Fruit fly (Drosophila melanogaster) whole organism, wandering third instar larva: ENCODE measurements around the gene CG10341.

ENCODE experiments used
- Abd-B ChIP-seq: fragments of >200 bp; optimal IDR thresholded peaks from 2 replicates; lab custom pipeline; 2017; ENCODE audit warnings: missing biosample characterization, missing genetic modification characterization
- CG32264 ChIP-seq: fragments of 200-800 bp; sonication (Bioruptor generic); optimal IDR thresholded peaks from 2 replicates; lab custom pipeline; 2016; ENCODE audit warnings: missing biosample characterization, missing genetic modification characterization
- CG9705 ChIP-seq: fragments of 200-800 bp; sonication (Bioruptor generic); optimal IDR thresholded peaks from 2 replicates; lab custom pipeline; 2018; ENCODE audit warnings: missing biosample characterization, mild to moderate bottlenecking, missing genetic modification characterization
- CrebA ChIP-seq: fragments of 200-800 bp; sonication (Bioruptor generic); optimal IDR thresholded peaks from 2 replicates; lab custom pipeline; 2016; ENCODE audit warnings: missing biosample characterization, mild to moderate bottlenecking, missing genetic modification characterization, borderline replicate concordance
- Dfd ChIP-seq: fragments of >200 bp; optimal IDR thresholded peaks from 2 replicates; lab custom pipeline; 2017; ENCODE audit warnings: missing biosample characterization, missing genetic modification characterization
- Dif ChIP-seq: fragments of 200-275, 200-300 bp; sonication (Bioruptor generic); optimal IDR thresholded peaks from 2 replicates; lab custom pipeline; 2018; ENCODE audit warnings: missing biosample characterization, missing genetic modification characterization; ENCODE audit not compliant: partially characterized antibody
- GATAd ChIP-seq: sonication (Bioruptor generic); optimal IDR thresholded peaks from 2 replicates; lab custom pipeline; 2016; ENCODE audit warnings: missing biosample characterization, missing genetic modification characterization
- Hr78 ChIP-seq: fragments of >200 bp; optimal IDR thresholded peaks from 2 replicates; lab custom pipeline; 2017; ENCODE audit warnings: missing biosample characterization, missing genetic modification characterization
- Hr83 ChIP-seq: fragments of 200-300 bp; sonication (Bioruptor generic); optimal IDR thresholded peaks from 2 replicates; lab custom pipeline; 2016; ENCODE audit warnings: missing biosample characterization, mild to moderate bottlenecking, missing genetic modification characterization, moderate library complexity; ENCODE audit not compliant: poor library complexity, severe bottlenecking
- Jra ChIP-seq: sonication (Bioruptor generic); optimal IDR thresholded peaks from 2 replicates; lab custom pipeline; 2016; ENCODE audit warnings: missing biosample characterization, missing genetic modification characterization
- Mio ChIP-seq: sonication (Bioruptor generic); optimal IDR thresholded peaks from 2 replicates; lab custom pipeline; 2016; ENCODE audit warnings: missing biosample characterization, missing genetic modification characterization
- N ChIP-seq: fragments of >200 bp; optimal IDR thresholded peaks from 2 replicates; lab custom pipeline; 2018; ENCODE audit warnings: missing biosample characterization, missing external identifiers, missing genetic modification characterization
- OdsH ChIP-seq: fragments of 200-800 bp; sonication (Bioruptor generic); optimal IDR thresholded peaks from 2 replicates; lab custom pipeline; 2016; ENCODE audit warnings: missing biosample characterization, mild to moderate bottlenecking, missing genetic modification characterization
- Rel ChIP-seq, 2 experiments: fragments of 200-800 bp; sonication (Bioruptor generic) in 1 of 2; optimal IDR thresholded peaks; 2 replicates in 1 of 2; 3 replicates in 1 of 2; lab custom pipeline; 2016 to 2019; ENCODE audit warnings: mild to moderate bottlenecking in 2 of 2, missing biosample characterization in 2 of 2, missing genetic modification characterization in 2 of 2, moderate library complexity in 1 of 2
- Sp1 ChIP-seq: fragments of 200-800 bp; sonication (Bioruptor generic); optimal IDR thresholded peaks from 3 replicates; lab custom pipeline; 2019; ENCODE audit warnings: missing biosample characterization, mild to moderate bottlenecking, missing genetic modification characterization, moderate library complexity
- Vsx2 ChIP-seq: fragments of 200-300, 225-300 bp; sonication (Bioruptor generic); optimal IDR thresholded peaks from 2 replicates; lab custom pipeline; 2018; ENCODE audit warnings: missing biosample characterization, missing genetic modification characterization; ENCODE audit not compliant: partially characterized antibody
- br ChIP-seq: fragments of 200-800 bp; sonication (Bioruptor generic); optimal IDR thresholded peaks from 2 replicates; lab custom pipeline; 2016; ENCODE audit warnings: missing biosample characterization, missing genetic modification characterization
- dmrt93B ChIP-seq: fragments of 200-800 bp; sonication (Bioruptor generic); optimal IDR thresholded peaks from 2 replicates; lab custom pipeline; 2018; ENCODE audit warnings: missing biosample characterization, mild to moderate bottlenecking, missing genetic modification characterization
- dsf ChIP-seq: sonication (Bioruptor generic); optimal IDR thresholded peaks from 2 replicates; lab custom pipeline; 2016; ENCODE audit warnings: missing biosample characterization, missing genetic modification characterization, borderline replicate concordance
- foxo ChIP-seq, 2 experiments: fragments of 200-800 bp; sonication (Bioruptor generic); optimal IDR thresholded peaks; 2 replicates in 1 of 2; 3 replicates in 1 of 2; lab custom pipeline; 2016 to 2017; ENCODE audit warnings: missing biosample characterization in 2 of 2, missing genetic modification characterization in 2 of 2
- fru ChIP-seq: fragments of 200-800 bp; sonication (Bioruptor generic); optimal IDR thresholded peaks from 3 replicates; lab custom pipeline; 2016; ENCODE audit warnings: missing biosample characterization, mild to moderate bottlenecking, missing genetic modification characterization
- lola ChIP-seq: fragments of >200 bp; optimal IDR thresholded peaks from 2 replicates; lab custom pipeline; 2017; ENCODE audit warnings: missing biosample characterization, missing genetic modification characterization
- pan ChIP-seq: fragments of >200 bp; optimal IDR thresholded peaks from 2 replicates; lab custom pipeline; 2017
- psq ChIP-seq: fragments of 200-800 bp; sonication (Bioruptor generic); optimal IDR thresholded peaks from 3 replicates; lab custom pipeline; 2017; ENCODE audit warnings: missing biosample characterization, mild to moderate bottlenecking, missing genetic modification characterization, moderate library complexity
- sage ChIP-seq: fragments of 200-800 bp; sonication (Bioruptor generic); optimal IDR thresholded peaks from 2 replicates; lab custom pipeline; 2016; ENCODE audit warnings: missing biosample characterization, mild to moderate bottlenecking, missing genetic modification characterization
- tai ChIP-seq: sonication (Bioruptor generic); optimal IDR thresholded peaks from 2 replicates; lab custom pipeline; 2016; ENCODE audit warnings: missing biosample characterization, missing genetic modification characterization
- usp ChIP-seq: fragments of >200 bp; optimal IDR thresholded peaks from 2 replicates; lab custom pipeline; 2017; ENCODE audit warnings: missing biosample characterization, missing genetic modification characterization
- woc ChIP-seq: sonication (Bioruptor generic); optimal IDR thresholded peaks from 2 replicates; lab custom pipeline; 2016; ENCODE audit warnings: missing biosample characterization, mild to moderate bottlenecking, missing genetic modification characterization

Gene CG10341

DNA sequence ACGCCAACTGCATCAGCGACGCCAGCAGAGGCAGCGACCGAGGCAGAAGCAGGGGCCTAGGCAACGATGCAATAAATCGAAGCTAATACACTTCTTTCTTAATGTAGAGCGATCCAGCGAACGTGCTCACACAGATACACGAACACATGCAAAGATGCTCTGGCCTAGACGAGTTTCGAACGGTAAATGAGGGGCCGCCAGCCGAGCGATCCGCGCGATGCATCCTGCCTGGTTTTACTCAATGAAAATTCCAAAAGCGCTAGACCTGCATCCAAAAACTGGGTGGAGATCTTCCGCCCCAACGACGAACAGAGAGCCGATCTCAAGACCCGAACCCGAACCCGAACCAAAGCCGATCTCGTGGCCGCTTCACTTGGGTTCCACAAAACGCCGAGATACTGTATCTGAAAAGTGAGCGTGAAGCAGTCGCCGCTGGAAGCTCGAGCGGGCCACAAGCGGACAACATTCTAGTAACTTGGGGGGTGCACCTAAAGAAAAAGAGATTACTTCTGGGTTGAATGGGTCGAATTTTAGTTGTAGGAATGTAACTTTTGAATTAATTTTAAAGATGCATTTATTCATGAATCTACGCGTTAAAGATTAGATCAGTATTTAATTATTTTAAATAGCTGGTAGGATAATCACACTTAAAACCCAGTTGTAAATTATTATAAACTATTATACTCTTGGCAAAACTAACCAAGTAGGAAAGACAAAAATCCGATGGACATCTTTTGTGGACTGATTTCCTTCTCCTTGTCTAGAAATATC is 34.4 kb downstream of the CG10341 start:
- TF ChIP-seq dmrt93B (GFP tag; lab: Kevin White, UChicago) (no peak), Dif (peak; percentile 17), Vsx2 (GFP tag; lab: Kevin White, UChicago) (peak; percentile 45), usp (GFP tag; lab: Kevin White, UChicago) (no peak), Sp1 (GFP tag; lab: Kevin White, UChicago) (no peak), OdsH (GFP tag; lab: Kevin White, UChicago) (no peak), fru (GFP tag; lab: Kevin White, UChicago) (no peak), tai (GFP tag; lab: Kevin White, UChicago) (no peak)

DNA sequence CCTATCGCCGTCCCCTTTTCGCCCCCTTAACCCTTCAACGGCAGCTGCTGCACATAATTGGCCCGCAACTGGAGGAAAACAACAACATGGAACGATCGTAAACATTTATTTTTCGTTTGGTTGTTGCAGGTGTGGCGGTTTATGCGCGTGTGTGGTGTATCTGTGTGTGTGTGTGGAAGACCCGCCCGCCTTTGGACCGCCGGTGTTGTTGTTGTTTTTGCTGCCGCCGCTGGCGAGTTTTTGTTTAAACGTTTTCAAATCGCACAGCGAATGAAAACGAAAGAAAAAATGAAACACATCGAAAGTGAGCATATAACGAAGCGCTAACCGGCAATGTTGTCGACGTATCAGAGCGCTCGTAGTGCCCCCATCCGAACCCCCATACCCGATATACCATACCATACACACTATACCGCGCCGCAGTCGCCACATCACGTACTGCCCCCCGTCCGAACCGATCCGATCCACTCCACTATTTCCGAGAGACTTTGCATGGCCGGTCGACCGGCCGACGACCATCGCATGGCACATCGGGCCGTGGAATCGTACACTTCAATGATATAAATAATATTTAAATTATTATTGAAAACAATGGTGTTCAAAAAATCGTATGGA is 37.1 kb downstream of the CG10341 start:
- TF ChIP-seq lola (GFP tag; lab: Kevin White, UChicago), result no peak
- TF ChIP-seq Jra (GFP tag; lab: Kevin White, UChicago), result no peak
- TF ChIP-seq tai (GFP tag; lab: Kevin White, UChicago), result no peak
- no peak for TF ChIP-seq fru (GFP tag; lab: Kevin White, UChicago)
- TF ChIP-seq dsf (GFP tag; lab: Kevin White, UChicago), result no peak
- TF ChIP-seq Sp1 (GFP tag; lab: Kevin White, UChicago), result no peak
- no peak for TF ChIP-seq CG9705 (GFP tag; lab: Kevin White, UChicago)
- no peak for TF ChIP-seq CrebA (GFP tag; lab: Kevin White, UChicago)

DNA sequence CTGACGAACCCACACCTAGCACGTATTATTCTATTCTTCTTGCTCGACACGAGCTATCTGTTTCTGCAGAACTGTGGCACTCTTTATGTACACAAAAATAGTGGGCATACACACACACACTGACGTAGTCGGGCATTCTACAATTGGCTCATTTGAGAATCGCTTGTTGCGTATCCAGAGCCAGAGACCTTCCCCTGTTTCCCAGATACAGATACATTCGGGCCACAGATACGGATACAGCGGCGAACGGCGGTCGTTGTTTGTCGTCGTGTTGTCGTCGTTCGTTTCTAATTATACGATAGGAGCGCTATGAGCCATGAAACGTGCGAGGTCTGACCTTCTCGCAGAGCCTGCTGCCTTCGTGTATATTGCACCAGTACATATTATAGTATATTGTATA is 38.7 kb downstream of the CG10341 start:
- TF ChIP-seq Abd-B (GFP tag; lab: Kevin White, UChicago), result no peak
- TF ChIP-seq CG32264, result no peak
- no peak for TF ChIP-seq Dif
- no peak for TF ChIP-seq Mio (GFP tag; lab: Kevin White, UChicago)
- no peak for TF ChIP-seq fru (GFP tag; lab: Kevin White, UChicago)
- TF ChIP-seq tai (GFP tag; lab: Kevin White, UChicago), result no peak
- no peak for TF ChIP-seq Hr78 (GFP tag; lab: Kevin White, UChicago)
- no peak for TF ChIP-seq dmrt93B (GFP tag; lab: Kevin White, UChicago)
- TF ChIP-seq GATAd (GFP tag; lab: Kevin White, UChicago), result no peak
- TF ChIP-seq sage (GFP tag; lab: Kevin White, UChicago), result no peak
- no peak for TF ChIP-seq CG9705 (GFP tag; lab: Kevin White, UChicago)
- TF ChIP-seq Rel (GFP tag; optimal IDR thresholded peaks at IDR 0.05; lab: Kevin White, UChicago), result no peak
- no peak for TF ChIP-seq Rel (tag; optimal IDR thresholded peaks at IDR 0.05; lab: Kevin White, UChicago)
- TF ChIP-seq N (GFP tag; lab: Kevin White, UChicago), result no peak
- TF ChIP-seq Hr83 (GFP tag; lab: Kevin White, UChicago), result no peak
- TF ChIP-seq usp (GFP tag; lab: Kevin White, UChicago), result no peak
- TF ChIP-seq pan, result no peak
- TF ChIP-seq foxo (GFP tag; optimal IDR thresholded peaks at IDR 0.05; lab: Kevin White, UChicago), result no peak

DNA sequence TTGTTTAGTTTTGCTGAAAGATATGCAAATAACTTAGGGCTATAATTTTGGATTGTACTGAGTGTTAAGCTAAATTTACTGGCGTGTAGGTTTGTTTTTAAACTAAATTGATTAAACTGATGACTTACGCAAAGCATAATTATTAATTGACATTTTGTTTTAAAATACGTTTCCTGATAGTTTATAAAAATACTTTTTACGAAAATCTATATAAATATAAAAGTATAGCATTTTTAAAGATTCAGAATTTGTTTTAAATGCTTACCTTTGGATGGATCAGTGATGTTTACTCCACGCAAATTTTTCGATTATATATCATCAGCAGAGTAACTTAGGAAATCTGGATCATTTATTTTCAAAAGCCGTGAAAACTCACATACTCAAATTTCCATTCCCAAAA is 41.5 kb downstream of the CG10341 start, which contains the start of the genes CG42752 and CG15167:
Gene CG42752 (minus strand): TSS at position 101 of the 400 bp plus-strand sequence.
Gene CG15167 (plus strand): TSS at position 349 of the 400 bp plus-strand sequence.
- TF ChIP-seq psq (GFP tag; lab: Kevin White, UChicago) (no peak), Jra (GFP tag; lab: Kevin White, UChicago) (no peak), br (no peak), Vsx2 (GFP tag; lab: Kevin White, UChicago) (no peak), Dfd (GFP tag; lab: Kevin White, UChicago) (no peak), Rel (GFP tag; optimal IDR thresholded peaks at IDR 0.05; lab: Kevin White, UChicago) (no peak), Rel (tag; optimal IDR thresholded peaks at IDR 0.05; lab: Kevin White, UChicago) (no peak), woc (GFP tag; lab: Kevin White, UChicago) (no peak)
- TF ChIP-seq, all 38 proteins: peak for 0

DNA sequence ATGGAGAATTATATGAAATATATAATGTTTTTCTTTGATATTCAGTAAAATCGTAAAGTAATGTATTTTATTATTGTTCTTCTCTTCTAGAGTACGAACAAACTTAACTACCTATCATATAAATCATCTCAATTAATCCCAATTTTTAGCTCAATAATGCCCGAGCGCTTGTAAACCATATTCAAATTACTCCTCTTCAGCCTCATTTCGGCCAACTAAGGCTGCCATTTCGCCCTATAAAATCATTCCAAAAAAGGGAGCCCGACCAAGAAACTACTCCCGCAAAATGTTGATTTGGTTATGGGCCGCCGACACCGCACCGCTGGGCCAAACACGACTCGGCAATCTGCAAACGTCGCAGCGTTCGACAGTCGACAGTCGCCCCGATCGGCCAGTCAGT is 44.2 kb downstream of the CG10341 start:
- TF ChIP-seq CG9705 (GFP tag; lab: Kevin White, UChicago) (no peak), CG32264 (no peak)
- TF ChIP-seq, all 38 proteins: peak for 0
